Fruit fly (Drosophila melanogaster): ENCODE measurements around the gene CG31459.

- TF ChIP-seq CG8478 (optimal IDR thresholded peaks at IDR 0.05) (no peak), pan (optimal IDR thresholded peaks at IDR 0.05) (no peak), usp (GFP tag; optimal IDR thresholded peaks at IDR 0.05) (no peak), psq (optimal IDR thresholded peaks at IDR 0.05) (no peak), EcR (GFP tag; optimal IDR thresholded peaks at IDR 0.05) (no peak)
These were observed 45.3 kb upstream of the CG31459 start for dm6 chr3R:19795332-19795731.

All from whole organism.